Worm (Caenorhabditis elegans) whole organism, L1 larva: ENCODE measurements around the gene F13B6.2.

Experiments
- C04F5.9 ChIP-seq: sonication (generic microtip); optimal IDR thresholded peaks from 2 replicates; lab custom pipeline; 2016; ENCODE audit warnings: missing genetic modification characterization, missing compliant biosample characterization
- F16B12.6 ChIP-seq: fragments of 150-350 bp; optimal IDR thresholded peaks from 2 replicates; lab custom pipeline; 2014; ENCODE audit warnings: missing biosample characterization, missing genetic modification characterization
- alr-1 ChIP-seq: fragments of 200-800 bp; sonication (Bioruptor generic); optimal IDR thresholded peaks from 2 replicates; lab custom pipeline; 2018; ENCODE audit warnings: borderline replicate concordance, mild to moderate bottlenecking, missing genetic modification characterization, missing compliant biosample characterization
- ces-1 ChIP-seq: fragments of 150-350 bp; optimal IDR thresholded peaks from 2 replicates; lab custom pipeline; 2014; ENCODE audit warnings: missing biosample characterization, missing genetic modification reagents, missing genetic modification characterization
- elt-2 ChIP-seq: sonication (generic microtip); optimal IDR thresholded peaks from 2 replicates; lab custom pipeline; 2016; ENCODE audit warnings: missing genetic modification characterization, mild to moderate bottlenecking, inconsistent platforms, missing compliant biosample characterization, missing genetic modification reagents
- fkh-10 ChIP-seq: sonication (generic microtip); optimal IDR thresholded peaks from 2 replicates; lab custom pipeline; 2017; ENCODE audit warnings: missing biosample characterization, missing genetic modification reagents, missing genetic modification characterization
- lin-39 ChIP-seq: fragments of 150-350 bp; optimal IDR thresholded peaks from 2 replicates; lab custom pipeline; 2014; ENCODE audit warnings: missing biosample characterization, missing genetic modification reagents, missing genetic modification characterization
- lsy-2 ChIP-seq, 2 experiments: fragments of 150-350 bp; optimal IDR thresholded peaks; 2 replicates each; lab custom pipeline; 2014; ENCODE audit warnings: missing biosample characterization in 2 of 2, missing genetic modification characterization in 2 of 2
- mdl-1 ChIP-seq, 2 experiments: fragments of 150-350 bp; optimal IDR thresholded peaks; 2 replicates each; lab custom pipeline; 2014 to 2017; ENCODE audit warnings: missing biosample characterization in 2 of 2, missing genetic modification characterization in 2 of 2, inconsistent platforms in 1 of 2
- nhr-11 ChIP-seq: fragments of 150-350 bp; optimal IDR thresholded peaks from 2 replicates; lab custom pipeline; 2014; ENCODE audit warnings: missing biosample characterization, missing genetic modification characterization
- nhr-12 ChIP-seq: sonication (generic microtip); optimal IDR thresholded peaks from 2 replicates; lab custom pipeline; 2017; ENCODE audit warnings: missing biosample characterization, missing genetic modification characterization
- pqm-1 ChIP-seq: sonication (generic microtip); optimal IDR thresholded peaks from 3 replicates; lab custom pipeline; 2017; ENCODE audit warnings: missing biosample characterization, missing genetic modification characterization
- unc-62 ChIP-seq: fragments of 150-350 bp; optimal IDR thresholded peaks from 2 replicates; lab custom pipeline; 2014; ENCODE audit warnings: missing biosample characterization, missing genetic modification reagents, missing genetic modification characterization
- zag-1 ChIP-seq: fragments of 150-350 bp; optimal IDR thresholded peaks from 2 replicates; lab custom pipeline; 2014; ENCODE audit warnings: missing biosample characterization, missing genetic modification characterization

DNA sequence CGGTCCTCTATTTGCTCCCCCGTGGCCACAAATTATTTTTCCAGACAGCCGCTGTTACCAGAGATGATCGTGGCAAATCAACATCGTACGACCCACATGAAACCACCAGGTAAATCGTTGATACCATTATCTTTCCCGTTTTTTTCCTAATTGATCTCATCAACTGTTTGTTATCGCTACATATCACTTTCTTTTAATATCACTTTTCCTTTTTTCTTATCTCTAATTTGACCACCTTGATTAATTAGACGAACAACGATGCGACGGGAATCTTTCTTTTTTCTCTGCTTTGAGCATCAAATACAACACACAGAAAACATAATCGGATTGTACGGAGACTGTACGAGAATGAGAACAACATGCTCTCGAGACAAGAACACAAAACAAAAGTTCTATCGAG is 19.9 kb downstream of the F13B6.2 start:
- TF ChIP-seq nhr-11 (no peak), mdl-1 (tag; optimal IDR thresholded peaks at IDR 0.05; lab: Kevin White, UChicago) (no peak), pqm-1 (no peak), alr-1 (no peak), fkh-10 (no peak), elt-2 (no peak), lsy-2 (tag; optimal IDR thresholded peaks at IDR 0.05; lab: Kevin White, UChicago) (no peak), lin-39 (tag; lab: Kevin White, UChicago) (no peak), F16B12.6 (tag; lab: Kevin White, UChicago) (no peak), ces-1 (GFP tag; lab: Kevin White, UChicago) (no peak), C04F5.9 (tag; lab: Kevin White, UChicago) (no peak), zag-1 (tag; lab: Kevin White, UChicago) (no peak), unc-62 (GFP tag; lab: Kevin White, UChicago) (no peak), nhr-12 (no peak)
